Fruit fly (Drosophila melanogaster) whole organism, prepupa: Measurements from ENCODE around the gene CG11737.

ENCODE experiments used
- CG10631 ChIP-seq: fragments of 200-800 bp; sonication (Bioruptor generic); optimal IDR thresholded peaks from 2 replicates; lab custom pipeline; 2016; ENCODE audit warnings: missing biosample characterization, missing genetic modification characterization
- CG10669 ChIP-seq: fragments of 200-800 bp; sonication (Bioruptor generic); optimal IDR thresholded peaks from 3 replicates; lab custom pipeline; 2018; ENCODE audit warnings: missing biosample characterization, mild to moderate bottlenecking, missing genetic modification characterization, moderate library complexity
- CG11294 ChIP-seq: fragments of 200-800 bp; sonication (Bioruptor generic); IDR thresholded peaks from 2 replicates; pipeline ENCODE4 v1.3.6; 2022; ENCODE audit warnings: missing biosample characterization, missing genetic modification characterization
- CG11762 ChIP-seq: fragments of 200-800 bp; sonication (Bioruptor generic); optimal IDR thresholded peaks from 3 replicates; lab custom pipeline; 2016; ENCODE audit warnings: missing biosample characterization, missing genetic modification characterization; ENCODE audit not compliant: insufficient read depth
- CG11902 ChIP-seq: fragments of 200-800 bp; sonication (Bioruptor generic); optimal IDR thresholded peaks from 3 replicates; lab custom pipeline; 2016; ENCODE audit warnings: missing biosample characterization, missing genetic modification characterization
- CG15336 ChIP-seq: fragments of 200-800 bp; sonication (Bioruptor generic); IDR thresholded peaks from 2 replicates; pipeline ENCODE4 v1.3.6; 2022; ENCODE audit warnings: missing biosample characterization, missing genetic modification characterization
- CG1621 ChIP-seq: fragments of 200-800 bp; sonication (Bioruptor generic); optimal IDR thresholded peaks from 3 replicates; lab custom pipeline; 2018; ENCODE audit warnings: missing biosample characterization, mild to moderate bottlenecking, missing genetic modification characterization
- CG16779 ChIP-seq: fragments of 200-800 bp; sonication (Bioruptor generic); optimal IDR thresholded peaks from 3 replicates; lab custom pipeline; 2017; ENCODE audit warnings: missing biosample characterization, mild to moderate bottlenecking, missing genetic modification characterization
- CG3032 ChIP-seq: fragments of 200-800 bp; optimal IDR thresholded peaks from 2 replicates; lab custom pipeline; 2019; ENCODE audit warnings: missing biosample characterization, mild to moderate bottlenecking, missing genetic modification characterization, moderate library complexity
- CG31627 ChIP-seq: fragments of 200-800 bp; sonication (Bioruptor generic); optimal IDR thresholded peaks from 3 replicates; lab custom pipeline; 2016; ENCODE audit warnings: missing biosample characterization, missing genetic modification characterization
- CG3919 ChIP-seq: fragments of 200-800 bp; sonication (Bioruptor generic); optimal IDR thresholded peaks from 3 replicates; lab custom pipeline; 2016; ENCODE audit warnings: missing biosample characterization, missing genetic modification characterization
- CG6163 ChIP-seq: fragments of 200-800 bp; sonication (Bioruptor generic); IDR thresholded peaks from 3 replicates; pipeline ENCODE4 v1.3.6; 2022; ENCODE audit warnings: missing biosample characterization, missing genetic modification characterization
- CG6276 ChIP-seq: fragments of 200-800 bp; sonication (Bioruptor generic); optimal IDR thresholded peaks from 2 replicates; lab custom pipeline; 2017; ENCODE audit warnings: missing biosample characterization, mild to moderate bottlenecking, missing genetic modification characterization
- CG6808 ChIP-seq: fragments of 200-800 bp; sonication (Bioruptor generic); optimal IDR thresholded peaks from 3 replicates; lab custom pipeline; 2017; ENCODE audit warnings: missing biosample characterization, missing genetic modification characterization, mild to moderate bottlenecking, moderate library complexity, missing genetic modification reagents
- CG6854 ChIP-seq: fragments of 200-800 bp; sonication (Bioruptor generic); optimal IDR thresholded peaks from 2 replicates; lab custom pipeline; 2017; ENCODE audit warnings: missing biosample characterization, mild to moderate bottlenecking, missing genetic modification characterization
- Eip75B ChIP-seq: fragments of 200-800 bp; sonication (Bioruptor generic); optimal IDR thresholded peaks from 3 replicates; lab custom pipeline; 2016; ENCODE audit warnings: missing biosample characterization, missing genetic modification characterization
- Eip78C ChIP-seq: fragments of 200-800 bp; sonication (Bioruptor generic); peaks from one replicate; lab custom pipeline; 2016; ENCODE audit warnings: missing biosample characterization, missing genetic modification characterization
- Eip93F ChIP-seq: fragments of 200-800 bp; sonication (Bioruptor generic); optimal IDR thresholded peaks from 2 replicates; lab custom pipeline; 2016; ENCODE audit warnings: missing biosample characterization, mild to moderate bottlenecking, missing genetic modification characterization
- Gug ChIP-seq: fragments of 200-800 bp; sonication (Bioruptor generic); IDR thresholded peaks from 2 replicates; pipeline ENCODE4 v1.3.6; 2022; ENCODE audit warnings: missing biosample characterization, missing genetic modification characterization
- Smox ChIP-seq: fragments of 200-800 bp; sonication (Bioruptor generic); optimal IDR thresholded peaks from 3 replicates; lab custom pipeline; 2016; ENCODE audit warnings: missing biosample characterization, missing genetic modification characterization
- Sox102F ChIP-seq: fragments of 200-800 bp; sonication (Bioruptor generic); optimal IDR thresholded peaks from 2 replicates; lab custom pipeline; 2016; ENCODE audit warnings: missing biosample characterization, mild to moderate bottlenecking, missing genetic modification characterization
- Sox14 ChIP-seq: fragments of 200-800 bp; sonication (Bioruptor generic); optimal IDR thresholded peaks from 3 replicates; lab custom pipeline; 2016; ENCODE audit warnings: missing biosample characterization, missing genetic modification characterization
- achi ChIP-seq: fragments of 200-800 bp; sonication (Bioruptor generic); optimal IDR thresholded peaks from 3 replicates; lab custom pipeline; 2016; ENCODE audit warnings: missing biosample characterization, missing genetic modification characterization
- acj6 ChIP-seq: fragments of 200-800 bp; sonication (Bioruptor generic); optimal IDR thresholded peaks from 3 replicates; lab custom pipeline; 2016; ENCODE audit warnings: missing biosample characterization, missing genetic modification characterization
- dsx ChIP-seq: fragments of 200-800 bp; optimal IDR thresholded peaks from 3 replicates; lab custom pipeline; 2019; ENCODE audit warnings: missing biosample characterization, mild to moderate bottlenecking, missing genetic modification characterization, moderate library complexity; ENCODE audit not compliant: poor library complexity, severe bottlenecking
- eg ChIP-seq: fragments of 200-800 bp; sonication (Bioruptor generic); IDR thresholded peaks from 3 replicates; pipeline ENCODE4 v1.3.6; 2022; ENCODE audit warnings: missing biosample characterization, missing genetic modification characterization
- fd59A ChIP-seq: fragments of 200-800 bp; sonication (Bioruptor generic); optimal IDR thresholded peaks from 2 replicates; lab custom pipeline; 2017; ENCODE audit warnings: missing biosample characterization, mild to moderate bottlenecking, missing genetic modification characterization, missing genetic modification reagents
- fkh ChIP-seq: fragments of 200-800 bp; sonication (Bioruptor generic); optimal IDR thresholded peaks from 3 replicates; lab custom pipeline; 2017; ENCODE audit warnings: missing biosample characterization, mild to moderate bottlenecking, missing genetic modification characterization, moderate library complexity
- net ChIP-seq: fragments of 200-800 bp; sonication (Bioruptor generic); optimal IDR thresholded peaks from 3 replicates; lab custom pipeline; 2016; ENCODE audit warnings: missing biosample characterization, missing genetic modification characterization
- pdm3 ChIP-seq: fragments of 200-800 bp; sonication (Bioruptor generic); optimal IDR thresholded peaks from 3 replicates; lab custom pipeline; 2016; ENCODE audit warnings: missing biosample characterization, missing genetic modification characterization
- topi ChIP-seq: fragments of 200-800 bp; sonication (Bioruptor generic); optimal IDR thresholded peaks from 3 replicates; lab custom pipeline; 2016; ENCODE audit warnings: missing biosample characterization, missing genetic modification characterization
- vri ChIP-seq: fragments of 200-800 bp; sonication (Bioruptor generic); optimal IDR thresholded peaks from 3 replicates; lab custom pipeline; 2016; ENCODE audit warnings: missing biosample characterization, mild to moderate bottlenecking, missing genetic modification characterization

Gene CG11737

DNA sequence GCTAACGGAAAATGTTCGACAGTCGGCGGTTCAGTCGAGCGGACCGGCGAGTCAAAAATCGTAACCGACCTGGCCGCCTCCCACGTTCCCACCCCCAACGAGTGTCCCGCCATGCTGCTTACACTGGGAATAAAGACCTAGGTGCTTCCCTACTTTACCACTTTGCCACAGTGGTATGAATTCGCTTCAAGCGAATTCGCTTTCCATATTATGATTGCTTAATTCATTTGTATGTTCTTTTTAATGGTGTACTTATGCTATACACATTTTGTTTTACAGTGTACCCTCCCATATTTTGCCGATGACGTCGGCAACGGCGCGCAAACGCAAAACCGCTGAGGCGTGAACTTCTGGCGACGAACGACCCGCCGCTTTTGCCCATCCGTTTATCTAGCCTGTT lies 34.8 kb upstream of the CG11737 start (continued):
- TF ChIP-seq Sox14 (GFP tag; lab: Kevin White, UChicago) (no peak), Sox102F (GFP tag; lab: Kevin White, UChicago) (no peak), Smox (GFP tag; lab: Kevin White, UChicago) (no peak)

- TF ChIP-seq Gug = no peak
- TF ChIP-seq CG31627 (GFP tag; lab: Kevin White, UChicago) = no peak
- no peak for TF ChIP-seq acj6 (GFP tag; lab: Kevin White, UChicago)
- no peak for TF ChIP-seq fd59A (GFP tag; lab: Kevin White, UChicago)
- TF ChIP-seq CG10669 (GFP tag; lab: Kevin White, UChicago) = no peak
- TF ChIP-seq Eip78C (GFP tag; lab: Kevin White, UChicago) = no peak
- no peak for TF ChIP-seq CG1621 (tag; lab: Kevin White, UChicago)
- TF ChIP-seq Smox (GFP tag; lab: Kevin White, UChicago) = no peak
- no peak for TF ChIP-seq CG15336 (GFP tag; lab: Robert Waterston, UW)
- no peak for TF ChIP-seq CG3919 (GFP tag; lab: Kevin White, UChicago)
- no peak for TF ChIP-seq CG6808 (GFP tag; lab: Kevin White, UChicago)
- TF ChIP-seq achi (GFP tag; lab: Kevin White, UChicago) = no peak
- TF ChIP-seq CG11294 (GFP tag; lab: Robert Waterston, UW) = no peak
- TF ChIP-seq CG11902 (GFP tag; lab: Kevin White, UChicago) = no peak
- no peak for TF ChIP-seq CG10631 (GFP tag; lab: Kevin White, UChicago)
- TF ChIP-seq Sox14 (GFP tag; lab: Kevin White, UChicago) = no peak
- no peak for TF ChIP-seq CG3032 (tag; lab: Kevin White, UChicago)
- no peak for TF ChIP-seq fkh
- no peak for TF ChIP-seq CG6276 (GFP tag; lab: Kevin White, UChicago)
Measured at dm6 chr3R:8484573-8484972, 33.1 kb upstream of the CG11737 start.

- TF ChIP-seq CG11762 (GFP tag; lab: Kevin White, UChicago) (no peak), achi (GFP tag; lab: Kevin White, UChicago) (no peak), CG6163 (GFP tag; lab: Robert Waterston, UW) (no peak), CG3919 (GFP tag; lab: Kevin White, UChicago) (no peak), CG6808 (GFP tag; lab: Kevin White, UChicago) (no peak), Eip75B (GFP tag; lab: Kevin White, UChicago) (no peak), CG10631 (GFP tag; lab: Kevin White, UChicago) (no peak), Gug (no peak), topi (no peak), eg (no peak), CG10669 (GFP tag; lab: Kevin White, UChicago) (no peak), dsx (GFP tag; lab: Kevin White, UChicago) (no peak), net (GFP tag; lab: Kevin White, UChicago) (no peak), Eip78C (GFP tag; lab: Kevin White, UChicago) (no peak), Eip93F (GFP tag; lab: Kevin White, UChicago) (no peak)
Measured at dm6 chr3R:8511258-8511657, 6.4 kb upstream of the CG11737 start, which contains the start of gene Or85b. TSS of gene Or85b (minus strand) at chr3R:8511358.

- TF ChIP-seq pdm3 (GFP tag; lab: Kevin White, UChicago) (no peak), Sox14 (GFP tag; lab: Kevin White, UChicago) (no peak), CG3032 (tag; lab: Kevin White, UChicago) (no peak), CG16779 (tag; lab: Kevin White, UChicago) (no peak), CG31627 (GFP tag; lab: Kevin White, UChicago) (no peak), topi (no peak), Eip78C (GFP tag; lab: Kevin White, UChicago) (no peak), CG6163 (GFP tag; lab: Robert Waterston, UW) (no peak), Eip75B (GFP tag; lab: Kevin White, UChicago) (no peak), fkh (no peak), CG15336 (GFP tag; lab: Robert Waterston, UW) (no peak), CG1621 (tag; lab: Kevin White, UChicago) (no peak)
Measured at dm6 chr3R:8512922-8513321, 4.7 kb upstream of the CG11737 start, which contains the start of gene Or85c. TSS of gene Or85c (minus strand) at chr3R:8513022.

DNA sequence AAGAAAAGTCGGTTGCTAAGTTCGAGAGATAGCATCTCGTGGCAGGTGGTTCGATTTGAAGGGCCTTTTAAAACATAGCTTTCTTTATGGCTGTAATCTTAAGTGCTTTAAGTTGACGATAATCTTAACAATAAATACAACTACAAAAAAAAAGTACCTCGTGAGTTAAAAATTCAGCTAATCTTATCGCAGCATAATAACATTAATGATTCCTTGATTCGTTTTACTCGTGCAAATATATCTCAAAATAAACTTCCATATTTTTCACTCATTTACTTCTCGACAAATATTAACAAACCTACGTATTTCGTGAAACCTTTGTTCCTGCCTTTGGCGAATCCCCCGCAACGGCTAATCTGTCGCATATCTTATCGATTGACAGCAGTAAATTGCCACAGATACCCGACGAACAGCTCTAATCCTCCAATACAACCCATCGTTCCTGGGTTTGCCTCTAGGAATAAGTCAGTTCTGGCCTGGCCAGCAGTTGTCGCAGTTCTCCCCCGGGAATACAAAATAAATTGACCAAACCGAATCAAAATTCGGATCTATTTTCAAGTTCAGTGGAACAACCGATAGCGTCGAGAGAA lies 992 bp downstream of the CG11737 start:
- TF ChIP-seq Sox14 (GFP tag; lab: Kevin White, UChicago) = peak; percentile 8
- TF ChIP-seq CG6854 (GFP tag; lab: Kevin White, UChicago) = no peak
- peak; percentile 2 for TF ChIP-seq Eip93F (GFP tag; lab: Kevin White, UChicago)
- peak; percentile 23 for TF ChIP-seq vri
- TF ChIP-seq pdm3 (GFP tag; lab: Kevin White, UChicago) = no peak
